Fruit fly (Drosophila melanogaster): Measurements from ENCODE around the gene Arfrp1.
A peak's percentile ranks its signal among the peaks of the same experiment; 100 is the strongest.

Arfrp1 gene

dm6 chrX:9152127-9152598 is 45.3 kb downstream of the Arfrp1 start (continued):
- no peak for TF ChIP-seq CG7963 (GFP tag; IDR thresholded peaks at IDR 0.05; ENCODE audit: partially characterized antibody)
- TF ChIP-seq Stat92E (GFP tag; optimal IDR thresholded peaks at IDR 0.05) = peak in 1 of 3 experiments; percentile 17
- TF ChIP-seq onecut (GFP tag; IDR thresholded peaks at IDR 0.05) = peak; percentile 71; the same call in 1 of the 2 replicates
- no peak for TF ChIP-seq CG42726 (GFP tag; IDR thresholded peaks at IDR 0.05; ENCODE audit: partially characterized antibody)
- TF ChIP-seq CG12236 (GFP tag; optimal IDR thresholded peaks at IDR 0.05) = no peak
- no peak for TF ChIP-seq CkIIα-i1 (GFP tag; IDR thresholded peaks at IDR 0.05)
- no peak for TF ChIP-seq gem (tag; optimal IDR thresholded peaks at IDR 0.05)
- TF ChIP-seq Nf-YA (GFP tag; IDR thresholded peaks at IDR 0.05) = 0 out of 2 replicates have a peak, but pooled peaks have one; percentile 8
- peak; percentile 11; the same call in 1 of the 2 replicates for TF ChIP-seq CG11247 (GFP tag; IDR thresholded peaks at IDR 0.05)
- TF ChIP-seq Ptx1 (GFP tag; IDR thresholded peaks at IDR 0.05) = peak; percentile 57; the same call in 1 of the 2 replicates
- peak; percentile 10 for TF ChIP-seq pzg (GFP tag; optimal IDR thresholded peaks at IDR 0.05)
- peak; percentile 42; the same call in 1 of the 2 replicates for TF ChIP-seq Xrp1 (GFP tag; IDR thresholded peaks at IDR 0.05)
- peak; percentile 38 for TF ChIP-seq CHES-1-like (GFP tag; optimal IDR thresholded peaks at IDR 0.05)
- 0 out of 3 replicates have a peak, but pooled peaks have one; percentile 29 for TF ChIP-seq HLH4C (GFP tag; IDR thresholded peaks at IDR 0.05; ENCODE audit: partially characterized antibody)
- peak; percentile 60; the same call in 1 of the 3 replicates for TF ChIP-seq CG11456 (GFP tag; IDR thresholded peaks at IDR 0.05)
- peak; percentile 75; the same call in 2 of the 3 replicates for TF ChIP-seq Dbx (GFP tag; IDR thresholded peaks at IDR 0.05)
- TF ChIP-seq eve (GFP tag; optimal IDR thresholded peaks at IDR 0.05) = no peak
- TF ChIP-seq pho (GFP tag; optimal IDR thresholded peaks at IDR 0.05) = no peak
- peak; percentile 22; the same call in 1 of the 2 replicates for TF ChIP-seq CG1024 (GFP tag; IDR thresholded peaks at IDR 0.05)
- peak; percentile 76 for TF ChIP-seq Nf-YC (tag; optimal IDR thresholded peaks at IDR 0.05)
- TF ChIP-seq tna (GFP tag; IDR thresholded peaks at IDR 0.05; ENCODE audit: partially characterized antibody) = peak; percentile 18; the same call in 1 of the 2 replicates
- TF ChIP-seq Opbp (GFP tag; IDR thresholded peaks at IDR 0.05; ENCODE audit: partially characterized antibody) = no peak
- peak; percentile 53; the same call in 1 of the 2 replicates for TF ChIP-seq HLH3B (GFP tag; IDR thresholded peaks at IDR 0.05)
- no peak for TF ChIP-seq bigmax (GFP tag; optimal IDR thresholded peaks at IDR 0.05)
- peak; percentile 64; the same call in 1 of the 2 replicates for TF ChIP-seq sob (GFP tag; IDR thresholded peaks at IDR 0.05)
- 0 out of 2 replicates have a peak, but pooled peaks have one; percentile 25 for TF ChIP-seq bbx (GFP tag; IDR thresholded peaks at IDR 0.05; ENCODE audit: partially characterized antibody)
- peak; percentile 64; the same call in 1 of the 2 replicates for TF ChIP-seq chm (GFP tag; IDR thresholded peaks at IDR 0.05)
- no peak for TF ChIP-seq trh (GFP tag; optimal IDR thresholded peaks at IDR 0.05)
- TF ChIP-seq Optix (GFP tag; IDR thresholded peaks at IDR 0.05) = 0 out of 3 replicates have a peak, but pooled peaks have one; percentile 46
- peak; percentile 22; the same call in 1 of the 2 replicates for TF ChIP-seq nerfin-2 (GFP tag; IDR thresholded peaks at IDR 0.05; ENCODE audit: partially characterized antibody)
- TF ChIP-seq wek (GFP tag; optimal IDR thresholded peaks at IDR 0.05) = no peak
- peak; percentile 30 for TF ChIP-seq CoRest (tag; optimal IDR thresholded peaks at IDR 0.05)
- TF ChIP-seq CG11560 (tag; IDR thresholded peaks at IDR 0.05) = no peak
- peak; percentile 39 for TF ChIP-seq gcm (GFP tag; optimal IDR thresholded peaks at IDR 0.05)
- peak; percentile 16 for TF ChIP-seq CG17829 (tag; optimal IDR thresholded peaks at IDR 0.05)
- no peak for TF ChIP-seq psq (GFP tag; optimal IDR thresholded peaks at IDR 0.05)
- TF ChIP-seq knrl (GFP tag; IDR thresholded peaks at IDR 0.05; ENCODE audit: partially characterized antibody) = no peak
- no peak for TF ChIP-seq CG4424 (GFP tag; optimal IDR thresholded peaks at IDR 0.05)
- peak; percentile 19 for TF ChIP-seq NfI (GFP tag; optimal IDR thresholded peaks at IDR 0.05)
- TF ChIP-seq Bgb (GFP tag; IDR thresholded peaks at IDR 0.05; ENCODE audit: partially characterized antibody) = 0 out of 2 replicates have a peak, but pooled peaks have one; percentile 30
- peak; percentile 69 for TF ChIP-seq CG13894 (tag; optimal IDR thresholded peaks at IDR 0.05)
- no peak for TF ChIP-seq Camta (GFP tag; optimal IDR thresholded peaks at IDR 0.05)
- TF ChIP-seq phol (tag; optimal IDR thresholded peaks at IDR 0.05) = peak; percentile 9
- peak; percentile 22 for TF ChIP-seq exex (tag; optimal IDR thresholded peaks at IDR 0.05)
- TF ChIP-seq CG4707 (GFP tag; optimal IDR thresholded peaks at IDR 0.05) = no peak
- TF ChIP-seq zen (tag; optimal IDR thresholded peaks at IDR 0.05) = no peak
- TF ChIP-seq sim (GFP tag; IDR thresholded peaks at IDR 0.05) = peak; percentile 23; the same call in 1 of the 2 replicates
- no peak for TF ChIP-seq CG4404 (GFP tag; IDR thresholded peaks at IDR 0.05)

Measured in whole organism, embryonic.